Fruit fly (Drosophila melanogaster) Kc167 (cell line): ENCODE results near the gene CG9021.

Experiments
- Myc ChIP-seq: fragments of >200 bp; optimal IDR thresholded peaks from 2 replicates; lab custom pipeline; 2017; ENCODE audit warnings: missing external identifiers
- Sin3A ChIP-seq: fragments of >200 bp; optimal IDR thresholded peaks from 2 replicates; lab custom pipeline; 2018; ENCODE audit warnings: missing external identifiers
- h ChIP-seq: fragments of >200 bp; optimal IDR thresholded peaks from 3 replicates; lab custom pipeline; 2018; ENCODE audit warnings: missing external identifiers
- insv ChIP-seq: fragments of >200 bp; optimal IDR thresholded peaks from 3 replicates; lab custom pipeline; 2018; ENCODE audit warnings: missing external identifiers
- psq ChIP-seq: fragments of >200 bp; optimal IDR thresholded peaks from 2 replicates; lab custom pipeline; 2017; ENCODE audit warnings: missing external identifiers
- ttk ChIP-seq: sonication (Bioruptor generic); optimal IDR thresholded peaks from 2 replicates; lab custom pipeline; 2017; ENCODE audit warnings: missing external identifiers

- TF ChIP-seq h (lab: Kevin White, UChicago) (no peak), Myc (lab: Kevin White, UChicago) (no peak), Sin3A (lab: Kevin White, UChicago) (no peak), ttk (lab: Kevin White, UChicago) (no peak), insv (no peak), psq (lab: Kevin White, UChicago) (no peak)
Measured at dm6 chr2L:5899170-5899708, 5.2 kb downstream of the CG9021 start.
